Fruit fly (Drosophila melanogaster): ENCODE results near the gene CG11786.
A peak's percentile ranks its signal among the peaks of the same experiment; 100 is the strongest.

- TF ChIP-seq CrebA (GFP tag; optimal IDR thresholded peaks at IDR 0.05; ENCODE audit: borderline replicate concordance) (no peak), ey (GFP tag; optimal IDR thresholded peaks at IDR 0.05) (no peak), lola (GFP tag; optimal IDR thresholded peaks at IDR 0.05) (no peak), sv (GFP tag; optimal IDR thresholded peaks at IDR 0.05) (no peak), Myc (optimal IDR thresholded peaks at IDR 0.05) (no peak), psq (GFP tag; optimal IDR thresholded peaks at IDR 0.05) (no peak), h (GFP tag; optimal IDR thresholded peaks at IDR 0.05) (peak; percentile 18), fru (GFP tag; optimal IDR thresholded peaks at IDR 0.05) (no peak), jim (GFP tag; optimal IDR thresholded peaks at IDR 0.05) (no peak), Dif (GFP tag; optimal IDR thresholded peaks at IDR 0.05; ENCODE audit: partially characterized antibody) (no peak), dsf (GFP tag; optimal IDR thresholded peaks at IDR 0.05; ENCODE audit: borderline replicate concordance) (no peak), dmrt93B (GFP tag; optimal IDR thresholded peaks at IDR 0.05) (no peak), woc (GFP tag; optimal IDR thresholded peaks at IDR 0.05) (peak; percentile 7), Vsx2 (GFP tag; optimal IDR thresholded peaks at IDR 0.05; ENCODE audit: partially characterized antibody) (no peak)
Measured at dm6 chr3R:25054451-25055188, 8.5 kb downstream of the CG11786 start, which contains the start of gene CG31109.
